Worm (Caenorhabditis elegans) whole organism, young adult: ENCODE measurements around the gene T05A8.7.
A peak's percentile ranks its signal among the peaks of the same experiment; 100 is the strongest.

Experiments
- B0261.1 ChIP-seq: sonication (generic microtip); optimal IDR thresholded peaks from 2 replicates; lab custom pipeline; 2016; ENCODE audit warnings: mild to moderate bottlenecking, missing genetic modification characterization, moderate library complexity, missing compliant biosample characterization
- D2030.7 ChIP-seq: fragments of 200-800 bp; sonication (Bioruptor generic); IDR thresholded peaks from 2 replicates; pipeline ENCODE4 v1.3.6; 2022; ENCODE audit warnings: missing genetic modification reagents, missing genetic modification characterization, missing compliant biosample characterization
- F55B11.4 ChIP-seq: sonication (generic microtip); optimal IDR thresholded peaks from 2 replicates; lab custom pipeline; 2016; ENCODE audit warnings: missing compliant biosample characterization, missing genetic modification characterization, borderline replicate concordance; ENCODE audit not compliant: insufficient read depth
- Y56A3A.18 ChIP-seq: fragments of 200-800 bp; sonication (Bioruptor generic); IDR thresholded peaks from 2 replicates; pipeline ENCODE4 v1.3.6; 2022; ENCODE audit warnings: missing genetic modification reagents, missing genetic modification characterization, missing compliant biosample characterization
- aptf-2 ChIP-seq: fragments of 200-800 bp; sonication (Bioruptor generic); conservative IDR thresholded peaks from 2 replicates; pipeline ENCODE4 v1.3.6; 2022; ENCODE audit warnings: missing genetic modification reagents, missing genetic modification characterization, missing compliant biosample characterization
- attf-5 ChIP-seq: fragments of 200-800 bp; sonication (Bioruptor generic); optimal IDR thresholded peaks from 2 replicates; lab custom pipeline; 2018; ENCODE audit warnings: mild to moderate bottlenecking, missing genetic modification characterization, missing compliant biosample characterization
- bed-2 ChIP-seq: fragments of 200-800 bp; sonication (Bioruptor generic); IDR thresholded peaks from 2 replicates; pipeline ENCODE4 v1.3.6; 2022; ENCODE audit warnings: missing genetic modification reagents, missing genetic modification characterization, missing compliant biosample characterization
- cebp-2 ChIP-seq: fragments of 200-800 bp; sonication (Bioruptor generic); IDR thresholded peaks from 2 replicates; pipeline ENCODE4 v1.3.6; 2022; ENCODE audit warnings: missing genetic modification characterization, missing compliant biosample characterization
- ceh-40 ChIP-seq: fragments of 200-800 bp; sonication (Bioruptor generic); IDR thresholded peaks from 2 replicates; pipeline ENCODE4 v1.3.6; 2022; ENCODE audit warnings: missing genetic modification characterization, missing compliant biosample characterization
- chd-7 ChIP-seq: sonication (generic microtip); optimal IDR thresholded peaks from 2 replicates; lab custom pipeline; 2016; ENCODE audit warnings: mild to moderate bottlenecking, missing genetic modification characterization, moderate library complexity, missing compliant biosample characterization
- die-1 ChIP-seq: sonication (generic microtip); optimal IDR thresholded peaks from 2 replicates; lab custom pipeline; 2016; ENCODE audit warnings: missing genotype, mild to moderate bottlenecking, missing genetic modification characterization, missing compliant biosample characterization
- dox-1 ChIP-seq: fragments of 200-800 bp; sonication (Bioruptor generic); IDR thresholded peaks from 2 replicates; pipeline ENCODE4 v1.3.6; 2022; ENCODE audit warnings: missing genetic modification reagents, missing genetic modification characterization, missing compliant biosample characterization
- egl-44 ChIP-seq: fragments of 200-800 bp; sonication (Bioruptor generic); IDR thresholded peaks from 2 replicates; pipeline ENCODE4 v1.3.6; 2022; ENCODE audit warnings: missing genetic modification reagents, missing genetic modification characterization, missing compliant biosample characterization
- egrh-3 ChIP-seq: fragments of 200-800 bp; sonication (Bioruptor generic); IDR thresholded peaks from 2 replicates; pipeline ENCODE4 v1.3.6; 2022; ENCODE audit warnings: missing genetic modification reagents, missing genetic modification characterization, missing compliant biosample characterization
- him-1 ChIP-seq: sonication (generic microtip); optimal IDR thresholded peaks from 2 replicates; lab custom pipeline; 2016; ENCODE audit warnings: missing genotype, missing genetic modification reagents, missing genetic modification characterization, missing compliant biosample characterization
- hmg-1.2 ChIP-seq: fragments of 200-800 bp; sonication (Bioruptor generic); IDR thresholded peaks from 2 replicates; pipeline ENCODE4 v1.3.6; 2022; ENCODE audit warnings: missing genetic modification reagents, missing genetic modification characterization, missing compliant biosample characterization
- hmg-20 ChIP-seq: fragments of 200-800 bp; sonication (Bioruptor generic); IDR thresholded peaks from 2 replicates; pipeline ENCODE4 v1.3.6; 2022; ENCODE audit warnings: missing genetic modification reagents, missing genetic modification characterization, missing compliant biosample characterization
- let-607 ChIP-seq, 2 experiments: fragments of 200-800 bp in 1 of 2; sonication (Bioruptor generic) in 1 of 2; sonication (generic microtip) in 1 of 2; optimal IDR thresholded peaks; 2 replicates each; lab custom pipeline; 2016 to 2018; ENCODE audit warnings: mild to moderate bottlenecking in 2 of 2, missing compliant biosample characterization in 2 of 2, missing genetic modification characterization in 2 of 2, moderate library complexity in 2 of 2, missing genotype in 1 of 2
- lin-26 ChIP-seq: fragments of 200-800 bp; sonication (Bioruptor generic); IDR thresholded peaks from 2 replicates; pipeline ENCODE4 v1.3.6; 2022; ENCODE audit warnings: missing genetic modification reagents, missing genetic modification characterization, missing compliant biosample characterization
- lin-54 ChIP-seq: fragments of 200-800 bp; sonication (Bioruptor generic); optimal IDR thresholded peaks from 2 replicates; lab custom pipeline; 2018; ENCODE audit warnings: mild to moderate bottlenecking, missing genetic modification characterization, missing compliant biosample characterization
- lsl-1 ChIP-seq: fragments of 200-800 bp; sonication (Bioruptor generic); optimal IDR thresholded peaks from 2 replicates; lab custom pipeline; 2018; ENCODE audit warnings: mild to moderate bottlenecking, missing genetic modification characterization, moderate library complexity, missing compliant biosample characterization
- madf-6 ChIP-seq: fragments of 200-800 bp; sonication (Bioruptor generic); IDR thresholded peaks from 2 replicates; pipeline ENCODE4 v1.3.6; 2022; ENCODE audit warnings: missing genetic modification reagents, missing genetic modification characterization, missing compliant biosample characterization
- mcd-1 ChIP-seq: fragments of 200-800 bp; sonication (Bioruptor generic); IDR thresholded peaks from 2 replicates; pipeline ENCODE4 v1.3.6; 2022; ENCODE audit warnings: missing genetic modification reagents, missing genetic modification characterization, missing compliant biosample characterization
- nfya-1 ChIP-seq: sonication (generic microtip); optimal IDR thresholded peaks from 2 replicates; lab custom pipeline; 2017; ENCODE audit warnings: antibody characterized with exemption, missing compliant biosample characterization, missing genetic modification characterization, borderline replicate concordance; ENCODE audit not compliant: insufficient read depth
- nfyb-1 ChIP-seq: fragments of 200-800 bp; sonication (Bioruptor generic); IDR thresholded peaks from 2 replicates; pipeline ENCODE4 v1.3.6; 2022; ENCODE audit warnings: missing genetic modification reagents, missing genetic modification characterization, missing compliant biosample characterization
- nhr-120 ChIP-seq: fragments of 200-800 bp; sonication (Bioruptor generic); IDR thresholded peaks from 2 replicates; pipeline ENCODE4 v1.3.6; 2022; ENCODE audit warnings: missing genetic modification characterization, missing compliant biosample characterization
- pbrm-1 ChIP-seq: fragments of 200-800 bp; sonication (Bioruptor generic); IDR thresholded peaks from 2 replicates; pipeline ENCODE4 v1.3.6; 2022; ENCODE audit warnings: missing genetic modification reagents, missing genetic modification characterization, missing compliant biosample characterization
- rpc-1 ChIP-seq, 2 experiments: fragments of 150-350 bp in 1 of 2; sonication (generic microtip) in 1 of 2; optimal IDR thresholded peaks; 2 replicates each; lab custom pipeline; 2014 to 2018; ENCODE audit warnings: missing biosample characterization in 1 of 2, missing genetic modification characterization in 1 of 2, missing genetic modification reagents in 1 of 2, missing genotype in 1 of 2
- sdz-38 ChIP-seq: sonication (generic microtip); optimal IDR thresholded peaks from 2 replicates; lab custom pipeline; 2016; ENCODE audit warnings: missing genotype, missing genetic modification characterization, missing compliant biosample characterization
- snpc-1.1 ChIP-seq: sonication (generic microtip); optimal IDR thresholded peaks from 2 replicates; lab custom pipeline; 2017; ENCODE audit warnings: missing genetic modification characterization, mild to moderate bottlenecking, missing compliant biosample characterization, antibody characterized with exemption, moderate library complexity, missing genotype, missing genetic modification reagents; ENCODE audit not compliant: insufficient read depth
- snpc-3.4 ChIP-seq: sonication (generic microtip); optimal IDR thresholded peaks from 2 replicates; lab custom pipeline; 2017; ENCODE audit warnings: missing genetic modification characterization, mild to moderate bottlenecking, missing compliant biosample characterization, antibody characterized with exemption, moderate library complexity, missing genotype, missing genetic modification reagents
- snpc-4 ChIP-seq, 5 experiments: fragments of 150-350 bp in 1 of 5; sonication (generic microtip) in 4 of 5; optimal IDR thresholded peaks; 2 replicates each; lab custom pipeline; 2014 to 2018; ENCODE audit warnings: missing genetic modification characterization in 5 of 5, missing biosample characterization in 3 of 5, antibody characterized with exemption in 2 of 5, mild to moderate bottlenecking in 2 of 5, missing compliant biosample characterization in 2 of 5, missing genotype in 2 of 5, moderate library complexity in 2 of 5, missing genetic modification reagents in 1 of 5
- tbp1 ChIP-seq: fragments of 200-800 bp; sonication (Bioruptor generic); optimal IDR thresholded peaks from 2 replicates; lab custom pipeline; 2018; ENCODE audit warnings: mild to moderate bottlenecking, missing genetic modification characterization, missing compliant biosample characterization
- zfh-2 ChIP-seq: fragments of 200-800 bp; sonication (Bioruptor generic); conservative IDR thresholded peaks from 2 replicates; pipeline ENCODE4 v1.3.6; 2022; ENCODE audit warnings: missing genetic modification reagents, missing genetic modification characterization, missing compliant biosample characterization
- ztf-18 ChIP-seq: sonication (generic microtip); optimal IDR thresholded peaks from 2 replicates; lab custom pipeline; 2016; ENCODE audit warnings: missing genotype, mild to moderate bottlenecking, missing genetic modification characterization, missing compliant biosample characterization
- ztf-25 ChIP-seq: fragments of 200-800 bp; sonication (Bioruptor generic); IDR thresholded peaks from 2 replicates; pipeline ENCODE4 v1.3.6; 2022; ENCODE audit warnings: missing genetic modification reagents, missing genetic modification characterization, missing compliant biosample characterization
- ztf-28 ChIP-seq: fragments of 200-800 bp; sonication (Bioruptor generic); IDR thresholded peaks from 2 replicates; pipeline ENCODE4 v1.3.6; 2022; ENCODE audit warnings: missing genetic modification reagents, missing genetic modification characterization, missing compliant biosample characterization

The T05A8.7 gene

ce11 chrII:2735644-2736043 lies 6.5 kb downstream of the T05A8.7 start:
- TF ChIP-seq sdz-38 (no peak), bed-2 (no peak), Y56A3A.18 (GFP tag; lab: Robert Waterston, UW) (peak; percentile 39; the same call in 1 of the 2 replicates), let-607 (tag; optimal IDR thresholded peaks at IDR 0.05; lab: Kevin White, UChicago) (no peak), ztf-18 (peak; percentile 14), mcd-1 (GFP tag; lab: Robert Waterston, UW) (peak; percentile 52; the same call in 1 of the 2 replicates), ztf-25 (GFP tag; lab: Robert Waterston, UW) (peak; percentile 62; the same call in 1 of the 2 replicates), hmg-20 (peak; percentile 46; the same call in 1 of the 2 replicates), egl-44 (no peak), pbrm-1 (GFP tag; lab: Robert Waterston, UW) (peak; percentile 35; the same call in 1 of the 2 replicates), attf-5 (GFP tag; lab: Kevin White, UChicago) (no peak), tbp1 (peak; percentile 86), nhr-120 (GFP tag; lab: Robert Waterston, UW) (no peak), zfh-2 (GFP tag; lab: Robert Waterston, UW) (peak; percentile 43), lsl-1 (GFP tag; lab: Kevin White, UChicago) (peak; percentile 5), snpc-3.4 (tag; lab: Kevin White, UChicago) (no peak), nfyb-1 (GFP tag; lab: Robert Waterston, UW) (peak; percentile 68; the same call in 1 of the 2 replicates), snpc-4 (GFP tag; optimal IDR thresholded peaks at IDR 0.05; lab: Kevin White, UChicago) (no peak), snpc-4 (tag; optimal IDR thresholded peaks at IDR 0.05; lab: Kevin White, UChicago) (peak in 2 of 4 experiments; percentile 2 to 20), ztf-28 (GFP tag; lab: Robert Waterston, UW) (no peak), ceh-40 (GFP tag; lab: Robert Waterston, UW) (0 out of 2 replicates have a peak, but pooled peaks have one; percentile 42), die-1 (tag; lab: Kevin White, UChicago) (peak; percentile 48), D2030.7 (peak; percentile 68), cebp-2 (GFP tag; lab: Robert Waterston, UW) (peak; percentile 61; the same call in 1 of the 2 replicates), him-1 (peak; percentile 59), dox-1 (GFP tag; lab: Robert Waterston, UW) (no peak; the same call in 1 of the 2 replicates), hmg-1.2 (GFP tag; lab: Robert Waterston, UW) (peak; percentile 55), rpc-1 (optimal IDR thresholded peaks at IDR 0.05; lab: Kevin White, UChicago) (peak; percentile 50), rpc-1 (tag; optimal IDR thresholded peaks at IDR 0.05; lab: Kevin White, UChicago) (peak; percentile 75), madf-6 (peak; percentile 53; the same call in 1 of the 2 replicates), lin-54 (GFP tag; lab: Kevin White, UChicago) (peak; percentile 13), egrh-3 (GFP tag; lab: Robert Waterston, UW) (peak; percentile 72), B0261.1 (tag; lab: Kevin White, UChicago) (peak; percentile 74), lin-26 (GFP tag; lab: Robert Waterston, UW) (peak; percentile 76)

ce11 chrII:2735192-2735591 lies 7.0 kb downstream of the T05A8.7 start, which contains the start of gene wdr-31:
Gene wdr-31 (minus strand): TSS chrII:2735292.
- no peak for TF ChIP-seq nfya-1 (tag; lab: Kevin White, UChicago)
- TF ChIP-seq chd-7 = no peak
- no peak for TF ChIP-seq F55B11.4
- no peak for TF ChIP-seq aptf-2 (GFP tag; lab: Robert Waterston, UW)
- no peak for TF ChIP-seq snpc-1.1 (tag; lab: Kevin White, UChicago)
- TF ChIP-seq, all 124 proteins: peak for 0
